Fruit fly (Drosophila melanogaster) whole organism, adult: ENCODE data around the gene Ube3a.

Experiments
- CG11617 ChIP-seq: fragments of 200-800 bp; sonication (Bioruptor generic); optimal IDR thresholded peaks from 2 replicates; lab custom pipeline; 2017; ENCODE audit warnings: mild to moderate bottlenecking, missing biosample characterization, missing genetic modification reagents, missing genetic modification characterization
- CG12768 ChIP-seq: fragments of 200-800 bp; sonication (Bioruptor generic); optimal IDR thresholded peaks from 2 replicates; lab custom pipeline; 2017; ENCODE audit warnings: missing biosample characterization, missing genetic modification characterization, mild to moderate bottlenecking, moderate library complexity, missing genetic modification reagents
- CG14711 ChIP-seq: fragments of 200-800 bp; sonication (Bioruptor generic); optimal IDR thresholded peaks from 2 replicates; lab custom pipeline; 2018; ENCODE audit warnings: missing biosample characterization, mild to moderate bottlenecking, missing genetic modification characterization, moderate library complexity
- CG1620 ChIP-seq: fragments of 200-800 bp; sonication (Bioruptor generic); optimal IDR thresholded peaks from 2 replicates; lab custom pipeline; 2016; ENCODE audit warnings: missing biosample characterization, missing genetic modification characterization
- CG33017 ChIP-seq: fragments of 200-800 bp; sonication (Bioruptor generic); optimal IDR thresholded peaks from 2 replicates; lab custom pipeline; 2018; ENCODE audit warnings: missing biosample characterization, mild to moderate bottlenecking, missing genetic modification characterization, moderate library complexity
- CG5204 ChIP-seq: fragments of 200-800 bp; sonication (Bioruptor generic); optimal IDR thresholded peaks from 2 replicates; lab custom pipeline; 2016; ENCODE audit warnings: missing biosample characterization, missing genetic modification characterization
- CG7045 ChIP-seq: fragments of 200-800 bp; sonication (Bioruptor generic); optimal IDR thresholded peaks from 2 replicates; lab custom pipeline; 2017; ENCODE audit warnings: missing biosample characterization, mild to moderate bottlenecking, missing genetic modification characterization
- CG7101 ChIP-seq: fragments of 200-800 bp; sonication (Bioruptor generic); optimal IDR thresholded peaks from 2 replicates; lab custom pipeline; 2018; ENCODE audit warnings: missing biosample characterization, mild to moderate bottlenecking, missing genetic modification characterization, moderate library complexity
- Clk ChIP-seq: fragments of 200-800 bp; sonication (Bioruptor generic); optimal IDR thresholded peaks from 2 replicates; lab custom pipeline; 2017; ENCODE audit warnings: missing biosample characterization, missing genetic modification characterization
- Crg-1 ChIP-seq: fragments of 200-800 bp; sonication (Bioruptor generic); optimal IDR thresholded peaks from 2 replicates; lab custom pipeline; 2016; ENCODE audit warnings: missing biosample characterization, missing genetic modification characterization
- Hr96 ChIP-seq: fragments of 200-800 bp; sonication (Bioruptor generic); optimal IDR thresholded peaks from 2 replicates; lab custom pipeline; 2016; ENCODE audit warnings: missing biosample characterization, missing genetic modification characterization
- Mnt ChIP-seq: fragments of 200-800 bp; sonication (Bioruptor generic); optimal IDR thresholded peaks from 2 replicates; lab custom pipeline; 2016; ENCODE audit warnings: missing biosample characterization, mild to moderate bottlenecking, missing genetic modification characterization
- bab1 ChIP-seq: fragments of 200-800 bp; sonication (Bioruptor generic); optimal IDR thresholded peaks from 3 replicates; lab custom pipeline; 2019; ENCODE audit warnings: missing biosample characterization, mild to moderate bottlenecking, missing genetic modification characterization, moderate library complexity
- cic ChIP-seq: fragments of 200-800 bp; sonication (Bioruptor generic); optimal IDR thresholded peaks from 2 replicates; lab custom pipeline; 2017; ENCODE audit warnings: missing biosample characterization, mild to moderate bottlenecking, missing genetic modification characterization, moderate library complexity
- cnc ChIP-seq, 2 experiments: fragments of >200 bp; optimal IDR thresholded peaks; 2 replicates each; lab custom pipeline; 2017
- kay ChIP-seq: fragments of 200-800 bp; sonication (Bioruptor generic); peaks from one replicate; lab custom pipeline; 2016; ENCODE audit warnings: missing biosample characterization, missing genetic modification characterization, borderline replicate concordance
- ovo ChIP-seq: fragments of 200-800 bp; sonication (Bioruptor generic); optimal IDR thresholded peaks from 2 replicates; lab custom pipeline; 2016; ENCODE audit warnings: missing biosample characterization, missing genetic modification characterization
- pad ChIP-seq: fragments of 200-800 bp; sonication (Bioruptor generic); optimal IDR thresholded peaks from 3 replicates; lab custom pipeline; 2017; ENCODE audit warnings: missing biosample characterization, missing genetic modification characterization, mild to moderate bottlenecking, moderate library complexity, missing genetic modification reagents
- tj ChIP-seq: fragments of 200-800 bp; sonication (Bioruptor generic); optimal IDR thresholded peaks from 3 replicates; lab custom pipeline; 2017; ENCODE audit warnings: missing biosample characterization, mild to moderate bottlenecking, missing genetic modification characterization, moderate library complexity
- toe ChIP-seq: fragments of 200-800 bp; sonication (Bioruptor generic); optimal IDR thresholded peaks from 2 replicates; lab custom pipeline; 2016; ENCODE audit warnings: missing biosample characterization, missing genetic modification characterization

The Ube3a gene

DNA sequence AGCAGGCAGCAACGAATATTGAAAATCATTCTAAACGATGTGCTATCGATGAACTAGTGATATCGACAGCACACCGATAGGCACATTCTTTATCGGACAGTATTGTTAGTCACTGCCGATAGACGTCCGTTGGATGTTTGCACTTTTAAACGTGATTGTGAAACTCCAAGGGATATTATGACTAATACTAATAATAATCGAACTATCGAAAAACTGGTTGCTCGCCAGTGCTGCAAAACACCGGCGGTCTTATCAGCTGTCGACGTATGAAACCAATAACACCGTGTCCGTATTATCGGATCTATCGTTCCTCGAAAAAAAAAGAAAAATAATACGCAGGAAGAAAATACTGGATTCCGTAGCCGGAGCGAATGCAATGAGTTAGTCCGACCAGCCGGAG, at the start of gene Ube3a, which contains the start of gene CG7600:
Gene Ube3a, minus strand, starts transcription at position 67 of the 400 bp plus-strand sequence.
Gene CG7600, plus strand, starts transcription at position 270 of the 400 bp plus-strand sequence.
- TF ChIP-seq kay, result peak; percentile 99
- TF ChIP-seq CG14711 (tag; lab: Kevin White, UChicago), result peak; percentile 57
- TF ChIP-seq ovo (GFP tag; lab: Kevin White, UChicago), result peak; percentile 26
- TF ChIP-seq CG33017 (tag; lab: Kevin White, UChicago), result peak; percentile 4
- TF ChIP-seq CG11617 (GFP tag; lab: Kevin White, UChicago), result peak; percentile 58
- TF ChIP-seq bab1 (GFP tag; lab: Kevin White, UChicago), result peak; percentile 72
- peak; percentile 55 for TF ChIP-seq CG1620 (GFP tag; lab: Kevin White, UChicago)
- TF ChIP-seq toe (GFP tag; lab: Kevin White, UChicago), result no peak
- peak; percentile 10 for TF ChIP-seq Clk (GFP tag; lab: Kevin White, UChicago)
- TF ChIP-seq cic (GFP tag; lab: Kevin White, UChicago), result peak; percentile 77
- peak; percentile 64 for TF ChIP-seq CG12768
- peak; percentile 58 for TF ChIP-seq Crg-1 (GFP tag; lab: Kevin White, UChicago)
- TF ChIP-seq CG7101 (tag; lab: Kevin White, UChicago), result peak; percentile 77
- no peak for TF ChIP-seq Hr96 (GFP tag; lab: Kevin White, UChicago)
- TF ChIP-seq CG5204 (GFP tag; lab: Kevin White, UChicago), result no peak
- peak; percentile 60 for TF ChIP-seq pad
- peak; percentile 43 for TF ChIP-seq CG7045
- peak in 1 of 2 experiments; percentile 79 for TF ChIP-seq cnc (optimal IDR thresholded peaks at IDR 0.05; lab: Kevin White, UChicago)
- peak; percentile 83 for TF ChIP-seq Mnt (GFP tag; lab: Kevin White, UChicago)
- peak; percentile 18 for TF ChIP-seq tj (GFP tag; lab: Kevin White, UChicago)

DNA sequence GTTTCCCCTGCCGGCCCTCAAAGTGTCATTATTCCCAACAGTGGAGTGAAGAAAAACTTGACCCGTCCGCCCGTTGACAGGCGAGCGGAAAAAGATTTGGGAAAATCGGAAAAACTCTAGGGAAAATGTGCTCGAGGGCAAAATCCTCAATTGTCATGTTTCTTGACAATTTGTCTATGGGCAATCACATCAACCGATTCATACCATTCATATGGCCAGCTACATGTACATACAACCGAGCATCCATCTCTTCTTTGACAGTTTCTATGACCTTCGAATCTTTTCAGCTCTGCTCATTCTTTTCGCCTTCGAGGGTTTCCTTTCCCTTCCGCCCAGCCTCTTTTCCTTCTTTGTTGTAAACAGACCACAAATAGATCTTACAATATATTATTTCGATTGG, 49.4 kb upstream of the Ube3a start:
- TF ChIP-seq CG7045 (no peak), Mnt (GFP tag; lab: Kevin White, UChicago) (no peak), cnc (optimal IDR thresholded peaks at IDR 0.05; lab: Kevin White, UChicago) (no peak), tj (GFP tag; lab: Kevin White, UChicago) (no peak)

dm6 chr3L:11258392-11258791, 48.0 kb upstream of the Ube3a start:
- TF ChIP-seq Hr96 (GFP tag; lab: Kevin White, UChicago) (no peak), CG14711 (tag; lab: Kevin White, UChicago) (peak; percentile 31), CG33017 (tag; lab: Kevin White, UChicago) (no peak), cnc (optimal IDR thresholded peaks at IDR 0.05; lab: Kevin White, UChicago) (no peak), CG7045 (peak; percentile 57), Mnt (GFP tag; lab: Kevin White, UChicago) (no peak), pad (peak; percentile 9), Crg-1 (GFP tag; lab: Kevin White, UChicago) (no peak), CG5204 (GFP tag; lab: Kevin White, UChicago) (no peak), CG11617 (GFP tag; lab: Kevin White, UChicago) (peak; percentile 29), bab1 (GFP tag; lab: Kevin White, UChicago) (no peak), CG7101 (tag; lab: Kevin White, UChicago) (peak; percentile 64), tj (GFP tag; lab: Kevin White, UChicago) (no peak), kay (no peak), CG1620 (GFP tag; lab: Kevin White, UChicago) (peak; percentile 35), cic (GFP tag; lab: Kevin White, UChicago) (no peak), CG12768 (peak; percentile 52), toe (GFP tag; lab: Kevin White, UChicago) (no peak), Clk (GFP tag; lab: Kevin White, UChicago) (no peak), ovo (GFP tag; lab: Kevin White, UChicago) (peak; percentile 20)

dm6 chr3L:11256147-11256971, 46.0 kb upstream of the Ube3a start:
- no peak for TF ChIP-seq Mnt (GFP tag; lab: Kevin White, UChicago)
- peak; percentile 4 for TF ChIP-seq CG12768
- peak; percentile 5 for TF ChIP-seq CG5204 (GFP tag; lab: Kevin White, UChicago)
- no peak for TF ChIP-seq Hr96 (GFP tag; lab: Kevin White, UChicago)
- peak; percentile 71 for TF ChIP-seq Clk (GFP tag; lab: Kevin White, UChicago)
- peak; percentile 22 for TF ChIP-seq Crg-1 (GFP tag; lab: Kevin White, UChicago)
- no peak for TF ChIP-seq CG33017 (tag; lab: Kevin White, UChicago)
- TF ChIP-seq CG7101 (tag; lab: Kevin White, UChicago), result peak; percentile 34
- peak; percentile 12 for TF ChIP-seq CG14711 (tag; lab: Kevin White, UChicago)
- peak; percentile 64 for TF ChIP-seq CG11617 (GFP tag; lab: Kevin White, UChicago)
- no peak for TF ChIP-seq cic (GFP tag; lab: Kevin White, UChicago)
- peak; percentile 46 for TF ChIP-seq pad
- TF ChIP-seq tj (GFP tag; lab: Kevin White, UChicago), result peak; percentile 86
- peak; percentile 39 for TF ChIP-seq bab1 (GFP tag; lab: Kevin White, UChicago)
- TF ChIP-seq cnc (optimal IDR thresholded peaks at IDR 0.05; lab: Kevin White, UChicago), result no peak
- no peak for TF ChIP-seq kay
- TF ChIP-seq toe (GFP tag; lab: Kevin White, UChicago), result no peak
- TF ChIP-seq ovo (GFP tag; lab: Kevin White, UChicago), result no peak
- peak; percentile 62 for TF ChIP-seq CG7045
- TF ChIP-seq CG1620 (GFP tag; lab: Kevin White, UChicago), result no peak
